Worm (Caenorhabditis elegans) whole organism, young adult: Measurements from ENCODE around the gene mltn-13.
A peak's percentile ranks its signal among the peaks of the same experiment; 100 is the strongest.

ENCODE experiments used
- B0336.3 ChIP-seq: fragments of 200-800 bp; sonication (Bioruptor generic); IDR thresholded peaks from 2 replicates; pipeline ENCODE4 v1.3.6; 2022; ENCODE audit warnings: missing genetic modification characterization, missing compliant biosample characterization
- C17E4.6 ChIP-seq: fragments of 200-800 bp; sonication (Bioruptor generic); IDR thresholded peaks from 2 replicates; pipeline ENCODE4 v1.3.6; 2022; ENCODE audit warnings: missing genetic modification reagents, missing genetic modification characterization, missing compliant biosample characterization
- F23B12.7 ChIP-seq: sonication (generic microtip); optimal IDR thresholded peaks from 2 replicates; lab custom pipeline; 2017; ENCODE audit warnings: missing genetic modification characterization, mild to moderate bottlenecking, missing compliant biosample characterization, antibody characterized with exemption, moderate library complexity; ENCODE audit not compliant: insufficient read depth
- F57C9.4 ChIP-seq: sonication (generic microtip); optimal IDR thresholded peaks from 2 replicates; lab custom pipeline; 2017; ENCODE audit warnings: mild to moderate bottlenecking, missing genetic modification characterization, missing compliant biosample characterization
- K12H6.12 ChIP-seq: fragments of 200-800 bp; sonication (Bioruptor generic); optimal IDR thresholded peaks from 2 replicates; lab custom pipeline; 2018; ENCODE audit warnings: mild to moderate bottlenecking, missing genetic modification characterization, missing compliant biosample characterization
- T07F8.4 ChIP-seq: sonication (generic microtip); optimal IDR thresholded peaks from 2 replicates; lab custom pipeline; 2016; ENCODE audit warnings: mild to moderate bottlenecking, missing genetic modification characterization, moderate library complexity, missing compliant biosample characterization
- Y53F4B.3 ChIP-seq: fragments of 200-800 bp; sonication (Bioruptor generic); IDR thresholded peaks from 2 replicates; pipeline ENCODE4 v1.3.6; 2022; ENCODE audit warnings: missing genetic modification reagents, missing genetic modification characterization, missing compliant biosample characterization
- ZK185.1 ChIP-seq: sonication (generic microtip); optimal IDR thresholded peaks from 2 replicates; lab custom pipeline; 2016; ENCODE audit warnings: mild to moderate bottlenecking, missing genetic modification characterization, missing compliant biosample characterization; ENCODE audit not compliant: poor library complexity, severe bottlenecking
- akir-1 ChIP-seq: fragments of 200-800 bp; sonication (Bioruptor generic); optimal IDR thresholded peaks from 2 replicates; lab custom pipeline; 2018; ENCODE audit warnings: mild to moderate bottlenecking, missing genetic modification characterization, moderate library complexity, missing compliant biosample characterization
- aptf-3 ChIP-seq: fragments of 200-800 bp; sonication (Bioruptor generic); IDR thresholded peaks from 2 replicates; pipeline ENCODE4 v1.3.6; 2022; ENCODE audit warnings: missing genetic modification characterization, missing compliant biosample characterization
- athp-1 ChIP-seq: sonication (generic microtip); optimal IDR thresholded peaks from 2 replicates; lab custom pipeline; 2017; ENCODE audit warnings: mild to moderate bottlenecking, missing genetic modification characterization, missing compliant biosample characterization
- cebp-1 ChIP-seq, 2 experiments: fragments of 200-800 bp in 1 of 2; sonication (Bioruptor generic) in 1 of 2; sonication (generic microtip) in 1 of 2; IDR thresholded peaks in 1 of 2; optimal IDR thresholded peaks in 1 of 2; 2 replicates each; pipeline versions ENCODE4 v1.3.6 to Lab custom; 2017 to 2022; ENCODE audit warnings: missing compliant biosample characterization in 2 of 2, missing genetic modification characterization in 2 of 2, mild to moderate bottlenecking in 1 of 2, missing genetic modification reagents in 1 of 2, moderate library complexity in 1 of 2
- cebp-2 ChIP-seq: fragments of 200-800 bp; sonication (Bioruptor generic); IDR thresholded peaks from 2 replicates; pipeline ENCODE4 v1.3.6; 2022; ENCODE audit warnings: missing genetic modification characterization, missing compliant biosample characterization
- ceh-27 ChIP-seq: fragments of 200-800 bp; sonication (Bioruptor generic); optimal IDR thresholded peaks from 2 replicates; lab custom pipeline; 2018; ENCODE audit warnings: mild to moderate bottlenecking, missing genetic modification characterization, moderate library complexity, missing compliant biosample characterization
- ceh-79 ChIP-seq: sonication (generic microtip); optimal IDR thresholded peaks from 2 replicates; lab custom pipeline; 2017; ENCODE audit warnings: mild to moderate bottlenecking, missing genetic modification characterization, missing compliant biosample characterization
- chd-7 ChIP-seq: sonication (generic microtip); optimal IDR thresholded peaks from 2 replicates; lab custom pipeline; 2016; ENCODE audit warnings: mild to moderate bottlenecking, missing genetic modification characterization, moderate library complexity, missing compliant biosample characterization
- dpff-1 ChIP-seq: sonication (generic microtip); optimal IDR thresholded peaks from 2 replicates; lab custom pipeline; 2017; ENCODE audit warnings: mild to moderate bottlenecking, missing genetic modification characterization, missing compliant biosample characterization
- dpl-1 ChIP-seq: fragments of 150-350 bp; optimal IDR thresholded peaks from 2 replicates; lab custom pipeline; 2014; ENCODE audit warnings: missing biosample characterization, missing genetic modification reagents, missing genetic modification characterization
- efl-1 ChIP-seq: fragments of 150-350 bp; optimal IDR thresholded peaks from 2 replicates; lab custom pipeline; 2014; ENCODE audit warnings: missing biosample characterization, missing genetic modification reagents, missing genetic modification characterization
- egl-18 ChIP-seq: fragments of 200-800 bp; sonication (Bioruptor generic); IDR thresholded peaks from 2 replicates; pipeline ENCODE4 v1.3.6; 2022; ENCODE audit warnings: missing genetic modification reagents, missing genetic modification characterization, missing compliant biosample characterization
- egl-44 ChIP-seq: fragments of 200-800 bp; sonication (Bioruptor generic); IDR thresholded peaks from 2 replicates; pipeline ENCODE4 v1.3.6; 2022; ENCODE audit warnings: missing genetic modification reagents, missing genetic modification characterization, missing compliant biosample characterization
- ekl-4 ChIP-seq: fragments of 200-800 bp; sonication (Bioruptor generic); IDR thresholded peaks from 2 replicates; pipeline ENCODE4 v1.3.6; 2022; ENCODE audit warnings: missing genetic modification reagents, missing genetic modification characterization, missing compliant biosample characterization
- hlh-12 ChIP-seq: sonication (generic microtip); optimal IDR thresholded peaks from 2 replicates; lab custom pipeline; 2016; ENCODE audit warnings: missing genetic modification characterization, missing compliant biosample characterization
- hrde-1 ChIP-seq: sonication (generic microtip); optimal IDR thresholded peaks from 2 replicates; lab custom pipeline; 2016; ENCODE audit warnings: missing genetic modification characterization, mild to moderate bottlenecking, missing compliant biosample characterization, moderate library complexity, missing genotype, missing genetic modification reagents, borderline replicate concordance
- hsf-1 ChIP-seq: fragments of 200-800 bp; sonication (Bioruptor generic); IDR thresholded peaks from 2 replicates; pipeline ENCODE4 v1.3.6; 2022; ENCODE audit warnings: missing genetic modification reagents, missing genetic modification characterization, missing compliant biosample characterization
- let-607 ChIP-seq, 2 experiments: fragments of 200-800 bp in 1 of 2; sonication (Bioruptor generic) in 1 of 2; sonication (generic microtip) in 1 of 2; optimal IDR thresholded peaks; 2 replicates each; lab custom pipeline; 2016 to 2018; ENCODE audit warnings: mild to moderate bottlenecking in 2 of 2, missing compliant biosample characterization in 2 of 2, missing genetic modification characterization in 2 of 2, moderate library complexity in 2 of 2, missing genotype in 1 of 2
- lin-35 ChIP-seq, 3 experiments: fragments of 150-350 bp in 2 of 3; sonication (generic microtip) in 1 of 3; optimal IDR thresholded peaks; 2 replicates each; lab custom pipeline; 2014 to 2018; ENCODE audit warnings: missing biosample characterization in 3 of 3, missing genetic modification characterization in 3 of 3, missing genetic modification reagents in 3 of 3
- madf-10 ChIP-seq: sonication (generic microtip); optimal IDR thresholded peaks from 2 replicates; lab custom pipeline; 2016; ENCODE audit warnings: mild to moderate bottlenecking, missing genetic modification characterization, missing compliant biosample characterization
- madf-3 ChIP-seq: fragments of 200-800 bp; sonication (Bioruptor generic); IDR thresholded peaks from 2 replicates; pipeline ENCODE4 v1.3.6; 2022; ENCODE audit warnings: missing genetic modification reagents, missing genetic modification characterization, missing compliant biosample characterization
- mes-4 ChIP-seq: sonication (generic microtip); optimal IDR thresholded peaks from 2 replicates; lab custom pipeline; 2016; ENCODE audit warnings: missing genotype, missing genetic modification characterization, missing compliant biosample characterization
- pha-4 ChIP-seq: fragments of 150-350 bp; sonication (generic microtip); optimal IDR thresholded peaks from 2 replicates; lab custom pipeline; 2014; ENCODE audit warnings: missing biosample characterization, missing genetic modification reagents, missing genetic modification characterization
- rcor-1 ChIP-seq: fragments of 200-800 bp; sonication (Bioruptor generic); IDR thresholded peaks from 2 replicates; pipeline ENCODE4 v1.3.6; 2022; ENCODE audit warnings: missing genetic modification reagents, missing genetic modification characterization, missing compliant biosample characterization
- rec-8 ChIP-seq, 2 experiments: sonication (generic microtip); optimal IDR thresholded peaks; 2 replicates each; lab custom pipeline; 2016; ENCODE audit warnings: mild to moderate bottlenecking in 2 of 2, missing genetic modification characterization in 2 of 2, missing genetic modification reagents in 2 of 2, missing genotype in 2 of 2, missing biosample characterization in 1 of 2, missing compliant biosample characterization in 1 of 2, moderate library complexity in 1 of 2
- rpc-1 ChIP-seq, 2 experiments: fragments of 150-350 bp in 1 of 2; sonication (generic microtip) in 1 of 2; optimal IDR thresholded peaks; 2 replicates each; lab custom pipeline; 2014 to 2018; ENCODE audit warnings: missing biosample characterization in 1 of 2, missing genetic modification characterization in 1 of 2, missing genetic modification reagents in 1 of 2, missing genotype in 1 of 2
- sptf-2 ChIP-seq: fragments of 200-800 bp; sonication (Bioruptor generic); optimal IDR thresholded peaks from 2 replicates; lab custom pipeline; 2018; ENCODE audit warnings: mild to moderate bottlenecking, missing genetic modification characterization, missing compliant biosample characterization
- tbp1 ChIP-seq: fragments of 200-800 bp; sonication (Bioruptor generic); optimal IDR thresholded peaks from 2 replicates; lab custom pipeline; 2018; ENCODE audit warnings: mild to moderate bottlenecking, missing genetic modification characterization, missing compliant biosample characterization
- tbx-9 ChIP-seq: sonication (generic microtip); optimal IDR thresholded peaks from 2 replicates; lab custom pipeline; 2016; ENCODE audit warnings: borderline replicate concordance, missing genetic modification characterization, inconsistent platforms, missing compliant biosample characterization
- ztf-26 ChIP-seq: sonication (generic microtip); optimal IDR thresholded peaks from 2 replicates; lab custom pipeline; 2017; ENCODE audit warnings: missing genetic modification characterization, missing compliant biosample characterization
- ztf-3 ChIP-seq: fragments of 200-800 bp; sonication (Bioruptor generic); optimal IDR thresholded peaks from 2 replicates; lab custom pipeline; 2018; ENCODE audit warnings: mild to moderate bottlenecking, missing genetic modification characterization, missing compliant biosample characterization

The mltn-13 gene

DNA sequence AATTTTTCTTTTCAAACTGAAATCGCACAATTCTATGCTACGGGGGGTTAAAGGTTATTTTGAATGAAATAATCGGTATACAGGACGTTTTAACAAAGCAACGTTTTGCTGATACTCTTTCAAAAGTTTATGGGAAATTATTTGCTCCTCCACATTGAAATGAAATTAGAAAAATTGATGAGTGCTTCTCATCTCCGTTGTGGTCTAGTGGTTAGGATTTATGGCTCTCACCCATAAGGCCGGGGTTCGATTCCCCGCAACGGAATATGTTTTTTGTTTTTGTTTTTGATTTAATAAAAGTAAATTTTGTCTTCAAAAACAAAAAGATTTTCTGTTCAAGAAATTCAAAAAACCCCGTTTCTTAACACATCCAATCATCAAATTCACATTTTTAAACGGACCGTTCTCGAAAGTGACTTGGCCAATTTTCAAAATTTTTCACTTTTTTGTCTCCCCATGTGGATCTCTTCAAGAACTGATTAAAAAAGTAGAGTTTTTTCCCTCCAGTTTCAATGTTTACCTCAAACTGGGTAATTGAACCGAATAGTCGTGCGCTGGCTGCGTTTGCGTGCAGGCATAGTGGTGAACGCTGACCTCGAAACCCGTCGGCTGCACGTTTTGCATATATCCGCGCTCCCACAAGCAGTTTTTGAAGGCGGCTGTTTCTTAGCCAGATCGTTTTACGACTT, 38.4 kb downstream of the mltn-13 start (continued):
- TF ChIP-seq hrde-1 (tag; lab: Kevin White, UChicago), result no peak
- TF ChIP-seq tbx-9 (tag; lab: Kevin White, UChicago), result no peak

DNA sequence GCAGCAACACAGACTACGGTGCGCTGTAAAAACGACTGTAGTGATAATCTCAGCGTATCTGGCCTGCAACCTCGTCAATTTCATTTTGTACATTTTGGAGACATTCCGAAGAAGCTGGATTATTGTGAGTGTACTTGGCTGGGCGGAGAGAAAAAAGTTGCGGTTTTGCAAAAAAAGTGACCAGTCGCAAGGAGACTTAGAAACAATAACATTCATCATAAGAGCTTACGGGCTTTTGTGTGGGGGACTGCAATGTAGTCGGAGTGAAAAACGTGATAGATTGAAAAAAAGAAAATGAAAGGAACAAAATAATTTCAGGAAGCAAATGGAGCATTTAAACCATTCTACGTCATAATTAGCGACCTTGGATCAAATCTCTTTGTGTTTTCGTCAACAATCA, 39.7 kb downstream of the mltn-13 start:
- TF ChIP-seq K12H6.12 (tag; lab: Kevin White, UChicago) (no peak), C17E4.6 (GFP tag; lab: Robert Waterston, UW) (no peak)

DNA sequence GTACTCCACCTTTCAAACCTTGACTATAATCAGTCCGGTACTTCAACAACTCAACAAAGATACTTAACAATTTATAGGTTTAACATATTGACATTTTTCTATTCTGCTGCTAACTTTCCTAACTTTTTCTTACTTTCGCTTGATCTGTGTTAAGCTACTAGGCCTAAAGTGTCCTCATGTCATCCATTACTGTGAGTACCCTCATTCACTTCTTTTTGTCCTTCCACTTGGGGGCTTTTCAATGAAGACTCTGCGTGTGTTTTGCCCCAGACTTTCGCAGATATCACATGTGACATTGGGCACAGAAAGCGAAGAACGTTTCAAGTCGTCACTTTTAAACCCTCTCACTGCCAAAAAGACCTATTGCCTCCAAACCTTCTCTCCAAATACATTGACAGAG, 43.5 kb downstream of the mltn-13 start:
- TF ChIP-seq let-607 (tag; optimal IDR thresholded peaks at IDR 0.05; lab: Kevin White, UChicago) (no peak), lin-35 (GFP tag; optimal IDR thresholded peaks at IDR 0.05; lab: Kevin White, UChicago) (peak in 1 of 3 experiments; percentile 5), ceh-27 (GFP tag; lab: Kevin White, UChicago) (peak; percentile 55), ZK185.1 (tag; lab: Kevin White, UChicago) (no peak), Y53F4B.3 (GFP tag; lab: Robert Waterston, UW) (no peak), sptf-2 (GFP tag; lab: Kevin White, UChicago) (no peak)

DNA sequence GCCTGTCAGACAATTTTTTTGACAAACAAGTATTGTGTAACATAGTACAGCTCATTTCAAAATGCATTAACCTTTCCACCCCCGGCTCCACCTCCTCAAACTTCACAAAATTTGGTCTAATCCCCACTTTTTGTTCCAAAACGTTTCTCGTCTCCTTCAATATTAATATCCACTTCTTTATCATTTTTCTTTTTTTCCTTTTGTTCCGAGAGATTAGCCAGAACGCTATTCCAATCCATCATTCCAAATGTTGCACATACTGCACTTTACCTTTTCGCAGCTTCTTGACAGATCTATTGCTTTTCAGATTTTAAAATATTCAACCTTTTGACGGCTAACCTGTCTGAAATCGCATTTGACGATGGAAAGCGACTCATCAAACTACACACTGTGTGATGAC, 45.3 kb downstream of the mltn-13 start, which contains the start of gene D1079.1:
TSS of gene D1079.1 (plus strand) at position 301 of the 400 bp plus-strand sequence.
- no peak for TF ChIP-seq cebp-1 (GFP tag; IDR thresholded peaks at IDR 0.05; lab: Robert Waterston, UW)
- TF ChIP-seq cebp-1 (tag; optimal IDR thresholded peaks at IDR 0.05; lab: Kevin White, UChicago), result no peak
- TF ChIP-seq madf-3, result no peak
- no peak for TF ChIP-seq mes-4 (tag; lab: Kevin White, UChicago)
- no peak for TF ChIP-seq chd-7 (tag; lab: Kevin White, UChicago)
- no peak for TF ChIP-seq ekl-4 (GFP tag; lab: Robert Waterston, UW)
- TF ChIP-seq tbp1 (GFP tag; lab: Kevin White, UChicago), result no peak
- no peak for TF ChIP-seq rcor-1
- TF ChIP-seq ztf-3 (GFP tag; lab: Kevin White, UChicago), result no peak
- TF ChIP-seq cebp-2, result no peak
- TF ChIP-seq dpff-1 (tag; lab: Kevin White, UChicago), result no peak
- no peak for TF ChIP-seq akir-1 (GFP tag; lab: Kevin White, UChicago)
- no peak for TF ChIP-seq athp-1
- no peak for TF ChIP-seq rec-8 (tag; optimal IDR thresholded peaks at IDR 0.05; lab: Kevin White, UChicago)
- TF ChIP-seq madf-10 (tag; lab: Kevin White, UChicago), result no peak
- no peak for TF ChIP-seq hsf-1 (GFP tag; lab: Robert Waterston, UW)
- TF ChIP-seq lin-35 (GFP tag; optimal IDR thresholded peaks at IDR 0.05; lab: Kevin White, UChicago), result no peak
- TF ChIP-seq egl-18, result no peak
- no peak for TF ChIP-seq Y53F4B.3 (GFP tag; lab: Robert Waterston, UW)
- no peak for TF ChIP-seq ceh-79 (tag; lab: Kevin White, UChicago)
- TF ChIP-seq F57C9.4 (tag; lab: Kevin White, UChicago), result no peak

DNA sequence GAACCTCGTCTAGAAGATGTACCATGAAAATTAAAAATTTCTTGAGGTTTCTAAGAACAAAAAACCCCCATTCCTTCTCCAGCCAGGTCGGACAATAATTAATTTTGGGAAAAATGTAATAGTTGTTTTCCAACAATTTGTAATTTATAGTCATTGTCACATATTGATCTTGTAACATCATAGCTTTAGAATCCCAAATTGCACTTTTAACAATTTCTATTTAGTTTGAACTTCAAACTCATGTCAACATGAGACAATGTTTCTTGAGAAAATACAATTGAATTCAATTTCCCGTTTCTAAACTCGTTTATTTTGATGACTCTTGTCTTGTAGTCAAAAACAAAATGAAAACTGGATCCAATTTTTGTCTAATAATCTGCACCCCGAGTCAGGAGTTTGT, 47.9 kb downstream of the mltn-13 start:
- no peak for TF ChIP-seq Y53F4B.3 (GFP tag; lab: Robert Waterston, UW)
- no peak for TF ChIP-seq ztf-26 (tag; lab: Kevin White, UChicago)
- TF ChIP-seq hlh-12 (tag; lab: Kevin White, UChicago), result no peak
- no peak for TF ChIP-seq ekl-4 (GFP tag; lab: Robert Waterston, UW)
- TF ChIP-seq aptf-3 (GFP tag; lab: Robert Waterston, UW), result no peak
- TF ChIP-seq B0336.3, result no peak
- TF ChIP-seq efl-1, result no peak
- no peak for TF ChIP-seq dpl-1 (GFP tag; lab: Kevin White, UChicago)
- TF ChIP-seq F23B12.7 (tag; lab: Kevin White, UChicago), result no peak
- TF ChIP-seq T07F8.4 (tag; lab: Kevin White, UChicago), result no peak
- TF ChIP-seq cebp-1 (GFP tag; IDR thresholded peaks at IDR 0.05; lab: Robert Waterston, UW), result no peak
- no peak for TF ChIP-seq cebp-1 (tag; optimal IDR thresholded peaks at IDR 0.05; lab: Kevin White, UChicago)
- no peak for TF ChIP-seq pha-4 (tag; lab: Kevin White, UChicago)
- TF ChIP-seq egl-44 (GFP tag; lab: Robert Waterston, UW), result no peak
- no peak for TF ChIP-seq mes-4 (tag; lab: Kevin White, UChicago)
- no peak for TF ChIP-seq rpc-1 (optimal IDR thresholded peaks at IDR 0.05; lab: Kevin White, UChicago)
- TF ChIP-seq rpc-1 (tag; optimal IDR thresholded peaks at IDR 0.05; lab: Kevin White, UChicago), result no peak
- no peak for TF ChIP-seq dpff-1 (tag; lab: Kevin White, UChicago)
